Worm (Caenorhabditis elegans): ENCODE measurements around the gene bud-31.
A peak's percentile ranks its signal among the peaks of the same experiment; 100 is the strongest.

Gene bud-31

DNA sequence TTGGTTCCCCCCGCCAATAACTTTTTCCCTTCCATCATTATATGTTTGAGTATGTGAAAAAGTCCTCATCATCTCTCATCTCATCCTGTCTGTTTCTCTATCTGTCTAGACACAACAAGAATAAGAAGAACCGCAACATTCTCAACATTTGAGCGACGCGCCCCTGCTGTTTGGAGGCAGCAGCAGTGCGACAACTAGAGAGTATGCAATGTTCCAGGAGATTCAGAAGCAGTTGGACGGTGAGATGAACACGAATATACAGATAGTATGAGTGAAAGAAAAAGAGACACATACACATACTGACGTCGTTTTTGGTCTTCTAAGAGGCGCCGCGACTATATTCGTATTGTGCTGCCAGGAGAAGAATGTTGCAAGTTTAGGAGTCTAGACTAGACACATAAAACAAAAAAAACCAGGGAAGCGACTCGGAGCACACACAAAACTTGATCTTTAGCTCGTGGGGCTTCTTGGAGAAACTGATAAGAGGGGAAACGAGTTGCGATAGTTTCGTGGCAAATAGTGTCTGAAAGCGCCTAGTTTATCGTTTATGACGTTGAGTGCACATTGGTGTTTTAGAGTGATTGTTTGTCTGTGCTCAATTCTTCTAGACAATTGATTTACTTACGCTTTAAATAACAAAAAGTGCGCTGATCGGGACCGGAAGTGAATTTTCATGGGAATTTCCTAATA lies 30.7 kb downstream of the bud-31 start (continued):
- peak; percentile 59; the same call in 1 of the 2 replicates for TF ChIP-seq hmg-1.1 (GFP tag; IDR thresholded peaks at IDR 0.05)
- no peak for TF ChIP-seq nhr-111 (GFP tag; optimal IDR thresholded peaks at IDR 0.05)

DNA sequence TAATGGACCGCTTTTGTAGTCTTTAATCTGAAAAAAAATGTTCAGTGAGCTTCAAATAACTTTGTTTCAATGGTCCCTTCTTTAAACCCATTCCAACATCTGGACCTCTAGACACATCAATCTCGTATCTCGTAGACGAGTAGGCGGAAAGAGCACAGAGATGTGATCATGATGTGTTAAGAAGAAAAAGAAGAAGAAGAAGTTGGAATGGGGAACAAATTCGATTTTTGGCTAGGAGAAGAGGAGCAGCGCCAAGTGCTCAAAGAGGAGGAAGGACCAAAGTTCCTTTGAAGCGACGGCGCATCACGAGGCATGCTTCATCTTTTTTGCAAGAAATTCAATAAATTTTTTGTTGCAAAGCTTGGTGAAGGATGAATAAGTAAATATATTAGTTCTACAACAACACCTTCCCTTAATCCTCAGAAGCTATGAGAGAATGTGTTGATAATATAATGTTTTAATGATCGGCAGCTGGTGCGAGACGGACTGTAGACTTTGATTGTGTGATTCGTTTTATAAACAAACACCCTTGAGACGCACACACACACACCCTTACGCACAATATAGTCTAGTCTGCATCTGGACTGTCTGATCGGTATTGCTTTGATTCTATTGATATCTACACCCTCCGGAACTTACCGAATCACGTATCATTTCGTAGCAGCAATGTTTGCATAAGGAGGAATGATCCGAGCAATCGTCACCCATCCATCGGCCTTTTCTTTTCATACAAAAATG lies 31.7 kb downstream of the bud-31 start:
- TF ChIP-seq lsy-2 (tag; optimal IDR thresholded peaks at IDR 0.05) (peak in 1 of 2 experiments; percentile 49), nhr-25 (tag; optimal IDR thresholded peaks at IDR 0.05; ENCODE audit: borderline replicate concordance, insufficient read depth) (no peak), zag-1 (tag; optimal IDR thresholded peaks at IDR 0.05) (no peak), spr-3 (GFP tag; optimal IDR thresholded peaks at IDR 0.05) (no peak), skn-1 (tag; optimal IDR thresholded peaks at IDR 0.05) (no peak), unc-130 (GFP tag; optimal IDR thresholded peaks at IDR 0.05) (no peak), T26A8.4 (GFP tag; IDR thresholded peaks at IDR 0.05) (no peak), nhr-48 (tag; optimal IDR thresholded peaks at IDR 0.05) (no peak), gei-8 (GFP tag; optimal IDR thresholded peaks at IDR 0.05) (peak; percentile 15), nhr-10 (tag; optimal IDR thresholded peaks at IDR 0.05) (no peak), dve-1 (tag; optimal IDR thresholded peaks at IDR 0.05; ENCODE audit: insufficient read depth) (no peak), zip-2 (tag; optimal IDR thresholded peaks at IDR 0.05) (no peak), tag-97 (GFP tag; IDR thresholded peaks at IDR 0.05) (no peak), hlh-11 (tag; optimal IDR thresholded peaks at IDR 0.05) (peak; percentile 40), F37D6.2 (tag; optimal IDR thresholded peaks at IDR 0.05) (no peak), ces-1 (GFP tag; optimal IDR thresholded peaks at IDR 0.05) (peak; percentile 66), ceh-62 (tag; optimal IDR thresholded peaks at IDR 0.05) (no peak), hlh-30 (tag; optimal IDR thresholded peaks at IDR 0.05; ENCODE audit: insufficient read depth) (peak; percentile 39), ceh-44 (GFP tag; IDR thresholded peaks at IDR 0.05) (no peak), vab-7 (GFP tag; IDR thresholded peaks at IDR 0.05) (no peak), ZK337.2 (GFP tag; IDR thresholded peaks at IDR 0.05) (no peak), R02D3.7 (tag; optimal IDR thresholded peaks at IDR 0.05) (no peak), php-3 (GFP tag; IDR thresholded peaks at IDR 0.05) (no peak), saeg-2 (GFP tag; IDR thresholded peaks at IDR 0.05) (no peak), mxl-2 (GFP tag; conservative IDR thresholded peaks at IDR 0.05) (no peak), nhr-77 (tag; optimal IDR thresholded peaks at IDR 0.05) (no peak), egl-27 (tag; optimal IDR thresholded peaks at IDR 0.05) (no peak), lin-39 (tag; optimal IDR thresholded peaks at IDR 0.05) (no peak), F49E8.2 (tag; optimal IDR thresholded peaks at IDR 0.05; ENCODE audit: borderline replicate concordance) (no peak), fkh-10 (GFP tag; optimal IDR thresholded peaks at IDR 0.05) (peak; percentile 73), madf-5 (GFP tag; IDR thresholded peaks at IDR 0.05) (no peak), daf-8 (GFP tag; IDR thresholded peaks at IDR 0.05) (no peak), nhr-111 (GFP tag; optimal IDR thresholded peaks at IDR 0.05) (no peak), spr-1 (tag; optimal IDR thresholded peaks at IDR 0.05) (no peak), rbr-2 (tag; optimal IDR thresholded peaks at IDR 0.05) (no peak), hmg-1.1 (GFP tag; IDR thresholded peaks at IDR 0.05) (peak; percentile 19; the same call in 1 of the 2 replicates), set-16 (GFP tag; IDR thresholded peaks at IDR 0.05) (no peak), mxl-3 (GFP tag; optimal IDR thresholded peaks at IDR 0.05) (no peak), nhr-6 (tag; optimal IDR thresholded peaks at IDR 0.05) (no peak), tra-1 (GFP tag; IDR thresholded peaks at IDR 0.05) (no peak), mep-1 (tag; optimal IDR thresholded peaks at IDR 0.05) (peak; percentile 12), fos-1 (tag; optimal IDR thresholded peaks at IDR 0.05) (no peak), F10B5.3 (tag; optimal IDR thresholded peaks at IDR 0.05) (no peak), ZK546.5 (tag; optimal IDR thresholded peaks at IDR 0.05) (no peak), ceh-20 (GFP tag; IDR thresholded peaks at IDR 0.05) (0 out of 2 replicates have a peak, but pooled peaks have one; percentile 31), pha-4 (GFP tag; IDR thresholded peaks at IDR 0.05) (no peak), pha-4 (tag; optimal IDR thresholded peaks at IDR 0.05) (no peak)
